Worm (Caenorhabditis elegans) whole organism, L2 larva: ENCODE measurements around the gene C17H12.37.

ENCODE experiments used
- blmp-1 ChIP-seq: sonication (generic microtip); optimal IDR thresholded peaks from 2 replicates; lab custom pipeline; 2017; ENCODE audit warnings: missing genetic modification characterization, mild to moderate bottlenecking, missing compliant biosample characterization, antibody characterized with exemption, moderate library complexity; ENCODE audit not compliant: insufficient read depth
- egl-27 ChIP-seq: sonication (generic microtip); optimal IDR thresholded peaks from 3 replicates; lab custom pipeline; 2017; ENCODE audit warnings: missing biosample characterization, missing genetic modification reagents, missing genetic modification characterization
- nhr-12 ChIP-seq: fragments of 150-350 bp; optimal IDR thresholded peaks from 2 replicates; lab custom pipeline; 2014; ENCODE audit warnings: missing biosample characterization, missing genetic modification characterization
- nhr-237 ChIP-seq: fragments of 150-350 bp; optimal IDR thresholded peaks from 2 replicates; lab custom pipeline; 2014; ENCODE audit warnings: missing biosample characterization, missing genetic modification characterization

ce11 chrIV:6770407-6770883, 34.5 kb upstream of the C17H12.37 start, which contains the start of gene anat-1:
- no peak for TF ChIP-seq nhr-12 (tag; lab: Kevin White, UChicago)
- no peak for TF ChIP-seq nhr-237 (tag; lab: Kevin White, UChicago)
- TF ChIP-seq blmp-1 (tag; lab: Kevin White, UChicago) = no peak
- no peak for TF ChIP-seq egl-27
